Worm (Caenorhabditis elegans): ENCODE results near the gene Y75B8A.7.
A peak's percentile ranks its signal among the peaks of the same experiment; 100 is the strongest.

The Y75B8A.7 gene

DNA sequence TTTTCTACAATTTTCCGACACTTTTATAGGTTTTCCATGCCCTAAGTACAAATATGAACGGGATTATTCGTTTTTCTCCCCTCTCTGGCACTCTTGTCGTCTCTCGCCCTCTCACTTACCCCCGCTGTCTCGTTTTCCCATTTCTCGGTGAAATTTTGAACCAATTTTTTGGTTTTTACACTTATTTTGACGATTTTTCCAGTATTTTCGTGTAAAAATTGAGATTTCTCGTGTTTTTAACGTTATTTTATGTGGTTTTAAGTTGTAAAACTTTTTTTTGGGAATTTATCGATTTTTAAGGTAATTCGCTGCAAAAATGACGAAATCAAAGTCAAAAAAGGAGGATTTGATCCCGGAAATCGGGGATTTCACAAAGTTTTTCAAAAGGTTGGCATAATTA lies at the start of gene Y75B8A.7:
Y75B8A.7 (plus strand) TSS at position 301 of the 400 bp plus-strand sequence.
- no peak for TF ChIP-seq mab-5 (tag; optimal IDR thresholded peaks at IDR 0.05)
- TF ChIP-seq ztf-11 (tag; optimal IDR thresholded peaks at IDR 0.05), result no peak
- TF ChIP-seq lin-32 (GFP tag; optimal IDR thresholded peaks at IDR 0.05), result no peak
- TF ChIP-seq lin-13 (tag; optimal IDR thresholded peaks at IDR 0.05), result no peak
- no peak for TF ChIP-seq tbx-8 (GFP tag; optimal IDR thresholded peaks at IDR 0.05)
- no peak for TF ChIP-seq drap-1 (GFP tag; optimal IDR thresholded peaks at IDR 0.05)
- no peak for TF ChIP-seq nhr-76 (tag; optimal IDR thresholded peaks at IDR 0.05)

- TF ChIP-seq ceh-43 (GFP tag; optimal IDR thresholded peaks at IDR 0.05) (no peak), cnd-1 (tag; optimal IDR thresholded peaks at IDR 0.05) (no peak), ces-1 (GFP tag; optimal IDR thresholded peaks at IDR 0.05) (no peak), zip-8 (tag; optimal IDR thresholded peaks at IDR 0.05) (no peak), unc-62 (GFP tag; optimal IDR thresholded peaks at IDR 0.05) (no peak), ceh-83 (GFP tag; optimal IDR thresholded peaks at IDR 0.05) (no peak), elt-1 (tag; optimal IDR thresholded peaks at IDR 0.05; ENCODE audit: borderline replicate concordance, insufficient read depth) (no peak), M03D4.4 (tag; optimal IDR thresholded peaks at IDR 0.05) (no peak), mab-5 (tag; optimal IDR thresholded peaks at IDR 0.05) (no peak), mep-1 (tag; optimal IDR thresholded peaks at IDR 0.05) (no peak), ztf-11 (tag; optimal IDR thresholded peaks at IDR 0.05) (no peak)
These were observed 45.3 kb upstream of the Y75B8A.7 start, which contains the start of the genes cest-12 and lonp-2 for ce11 chrIII:12107441-12107840. Gene cest-12 (minus strand): TSS chrIII:12107541. Gene lonp-2 (plus strand): TSS chrIII:12107774.

DNA sequence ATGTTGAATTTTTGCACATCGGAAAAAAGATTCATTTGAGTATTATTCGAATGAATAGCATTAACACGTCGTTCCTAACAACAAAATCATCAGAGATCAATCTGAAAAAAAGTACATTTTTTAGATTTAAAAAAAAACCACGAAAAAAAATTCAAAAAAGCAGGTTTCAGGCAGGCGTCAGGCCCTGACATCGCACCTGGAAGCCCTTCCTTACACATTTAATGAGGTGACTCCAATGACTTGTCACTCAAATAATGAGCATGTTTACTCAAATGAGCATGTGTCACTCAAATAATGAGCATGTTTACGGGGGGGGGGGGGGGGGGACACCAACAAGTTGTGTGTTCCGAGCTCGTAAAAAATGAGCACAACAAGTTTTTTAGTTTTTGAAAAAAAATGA lies 34.3 kb upstream of the Y75B8A.7 start, which contains the start of gene lron-12:
lron-12 (minus strand) TSS at position 101 of the 400 bp plus-strand sequence.
- TF ChIP-seq nhr-2 (tag; optimal IDR thresholded peaks at IDR 0.05) (no peak), bed-3 (GFP tag; optimal IDR thresholded peaks at IDR 0.05) (no peak), ztf-11 (tag; optimal IDR thresholded peaks at IDR 0.05) (no peak), M03D4.4 (tag; optimal IDR thresholded peaks at IDR 0.05) (no peak), cnd-1 (tag; optimal IDR thresholded peaks at IDR 0.05) (no peak), elt-3 (tag; optimal IDR thresholded peaks at IDR 0.05) (no peak), lin-32 (GFP tag; optimal IDR thresholded peaks at IDR 0.05) (no peak), mab-5 (tag; optimal IDR thresholded peaks at IDR 0.05) (no peak), unc-120 (tag; optimal IDR thresholded peaks at IDR 0.05; ENCODE audit: poor library complexity, severe bottlenecking) (no peak), mls-2 (tag; optimal IDR thresholded peaks at IDR 0.05) (no peak), unc-39 (tag; optimal IDR thresholded peaks at IDR 0.05) (no peak), hlh-1 (tag; optimal IDR thresholded peaks at IDR 0.05) (no peak), nhr-76 (tag; optimal IDR thresholded peaks at IDR 0.05) (no peak), ceh-43 (GFP tag; optimal IDR thresholded peaks at IDR 0.05) (no peak), ces-1 (GFP tag; optimal IDR thresholded peaks at IDR 0.05) (no peak), zip-8 (tag; optimal IDR thresholded peaks at IDR 0.05) (no peak), nhr-237 (tag; optimal IDR thresholded peaks at IDR 0.05) (no peak), sptf-1 (tag; optimal IDR thresholded peaks at IDR 0.05) (no peak), drap-1 (GFP tag; optimal IDR thresholded peaks at IDR 0.05) (no peak), mep-1 (tag; optimal IDR thresholded peaks at IDR 0.05) (no peak)

ce11 chrIII:12119625-12120024 lies 33.1 kb upstream of the Y75B8A.7 start:
- TF ChIP-seq lin-32 (GFP tag; optimal IDR thresholded peaks at IDR 0.05) (no peak), ces-1 (GFP tag; optimal IDR thresholded peaks at IDR 0.05) (no peak), hlh-1 (tag; optimal IDR thresholded peaks at IDR 0.05) (peak; percentile 40), lsy-2 (tag; optimal IDR thresholded peaks at IDR 0.05) (no peak), unc-62 (GFP tag; optimal IDR thresholded peaks at IDR 0.05) (peak; percentile 57), nhr-76 (tag; optimal IDR thresholded peaks at IDR 0.05) (no peak), tbx-8 (GFP tag; optimal IDR thresholded peaks at IDR 0.05) (no peak)

- TF ChIP-seq hlh-1 (tag; optimal IDR thresholded peaks at IDR 0.05) (peak; percentile 77), unc-62 (GFP tag; optimal IDR thresholded peaks at IDR 0.05) (peak; percentile 55), pha-4 (tag; optimal IDR thresholded peaks at IDR 0.05) (no peak)
These were observed 31.5 kb upstream of the Y75B8A.7 start for ce11 chrIII:12121177-12121576.

DNA sequence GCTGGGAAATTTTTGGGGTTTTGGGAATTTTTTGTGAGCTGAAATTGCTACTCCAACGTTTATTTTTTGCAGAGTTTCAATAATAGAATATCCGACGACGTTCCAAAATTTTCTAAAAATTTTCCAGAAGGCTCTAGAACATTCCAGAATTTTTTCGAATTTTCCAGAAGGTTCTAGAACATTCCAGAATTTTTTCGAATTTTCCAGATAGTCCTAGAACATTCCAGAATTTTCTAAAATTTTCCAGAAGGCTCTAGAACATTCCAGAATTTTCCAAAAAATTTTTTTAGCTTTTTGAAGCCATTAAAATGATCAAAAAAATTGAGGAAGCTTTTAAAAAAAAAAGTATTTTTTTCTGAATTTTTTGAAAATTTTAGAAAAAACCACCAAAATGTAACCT lies 29.3 kb upstream of the Y75B8A.7 start:
- no peak for TF ChIP-seq nhr-76 (tag; optimal IDR thresholded peaks at IDR 0.05)
- TF ChIP-seq flh-1 (GFP tag; optimal IDR thresholded peaks at IDR 0.05), result no peak
- no peak for TF ChIP-seq sem-2 (GFP tag; optimal IDR thresholded peaks at IDR 0.05)
- TF ChIP-seq sptf-1 (tag; optimal IDR thresholded peaks at IDR 0.05), result no peak
- TF ChIP-seq unc-62 (GFP tag; optimal IDR thresholded peaks at IDR 0.05), result no peak
- TF ChIP-seq drap-1 (GFP tag; optimal IDR thresholded peaks at IDR 0.05), result no peak
- TF ChIP-seq lsy-2 (tag; optimal IDR thresholded peaks at IDR 0.05), result no peak
- no peak for TF ChIP-seq nhr-12 (tag; optimal IDR thresholded peaks at IDR 0.05)
- TF ChIP-seq nhr-2 (tag; optimal IDR thresholded peaks at IDR 0.05), result no peak
- TF ChIP-seq ces-1 (GFP tag; optimal IDR thresholded peaks at IDR 0.05), result no peak
- TF ChIP-seq cnd-1 (tag; optimal IDR thresholded peaks at IDR 0.05), result no peak
- no peak for TF ChIP-seq tbx-8 (GFP tag; optimal IDR thresholded peaks at IDR 0.05)
- no peak for TF ChIP-seq nhr-237 (tag; optimal IDR thresholded peaks at IDR 0.05)
- no peak for TF ChIP-seq nhr-28 (tag; optimal IDR thresholded peaks at IDR 0.05)
- no peak for TF ChIP-seq mab-5 (tag; optimal IDR thresholded peaks at IDR 0.05)
- TF ChIP-seq blmp-1 (tag; optimal IDR thresholded peaks at IDR 0.05), result no peak
- TF ChIP-seq unc-120 (tag; optimal IDR thresholded peaks at IDR 0.05; ENCODE audit: poor library complexity, severe bottlenecking), result no peak
